Worm (Caenorhabditis elegans) whole organism, L2 larva: ENCODE results near the gene imph-1.

ENCODE experiments used
- C34F6.9 ChIP-seq: fragments of 150-350 bp; optimal IDR thresholded peaks from 2 replicates; lab custom pipeline; 2014; ENCODE audit warnings: missing biosample characterization, missing genetic modification characterization
- F13H6.1 ChIP-seq: sonication (generic microtip); optimal IDR thresholded peaks from 2 replicates; lab custom pipeline; 2016; ENCODE audit warnings: missing genetic modification characterization, missing compliant biosample characterization
- Y55F3AM.14 ChIP-seq: fragments of 200-800 bp; sonication (Bioruptor generic); optimal IDR thresholded peaks from 2 replicates; lab custom pipeline; 2018; ENCODE audit warnings: mild to moderate bottlenecking, missing genetic modification characterization, missing compliant biosample characterization
- ZK546.5 ChIP-seq: sonication (generic microtip); optimal IDR thresholded peaks from 2 replicates; lab custom pipeline; 2017; ENCODE audit warnings: missing biosample characterization, missing genetic modification characterization
- alr-1 ChIP-seq: fragments of 150-350 bp; optimal IDR thresholded peaks from 2 replicates; lab custom pipeline; 2014; ENCODE audit warnings: missing biosample characterization, missing genetic modification characterization
- aly-2 ChIP-seq: fragments of 150-350 bp; optimal IDR thresholded peaks from 2 replicates; lab custom pipeline; 2014; ENCODE audit warnings: missing biosample characterization, missing genetic modification characterization
- blmp-1 ChIP-seq: sonication (generic microtip); optimal IDR thresholded peaks from 2 replicates; lab custom pipeline; 2017; ENCODE audit warnings: missing genetic modification characterization, mild to moderate bottlenecking, missing compliant biosample characterization, antibody characterized with exemption, moderate library complexity; ENCODE audit not compliant: insufficient read depth
- ceh-82 ChIP-seq: fragments of 150-350 bp; optimal IDR thresholded peaks from 2 replicates; lab custom pipeline; 2014; ENCODE audit warnings: missing biosample characterization, missing genetic modification characterization
- crh-2 ChIP-seq: sonication (generic microtip); optimal IDR thresholded peaks from 2 replicates; lab custom pipeline; 2017; ENCODE audit warnings: missing biosample characterization, missing genetic modification characterization
- egl-27 ChIP-seq: sonication (generic microtip); optimal IDR thresholded peaks from 3 replicates; lab custom pipeline; 2017; ENCODE audit warnings: missing biosample characterization, missing genetic modification reagents, missing genetic modification characterization
- elt-3 ChIP-seq: sonication (generic microtip); optimal IDR thresholded peaks from 2 replicates; lab custom pipeline; 2017; ENCODE audit warnings: missing biosample characterization, missing genetic modification characterization
- fos-1 ChIP-seq: fragments of 150-350 bp; optimal IDR thresholded peaks from 2 replicates; lab custom pipeline; 2014; ENCODE audit warnings: missing biosample characterization, missing genetic modification characterization
- gmeb-1 ChIP-seq: fragments of 150-350 bp; optimal IDR thresholded peaks from 2 replicates; lab custom pipeline; 2014; ENCODE audit warnings: missing biosample characterization, missing genetic modification characterization
- lin-11 ChIP-seq: fragments of 150-350 bp; sonication (generic microtip); optimal IDR thresholded peaks from 2 replicates; lab custom pipeline; 2014; ENCODE audit warnings: missing biosample characterization, missing genetic modification characterization, inconsistent platforms, mixed read lengths
- lin-39 ChIP-seq: fragments of 150-350 bp; optimal IDR thresholded peaks from 2 replicates; lab custom pipeline; 2014; ENCODE audit warnings: missing biosample characterization, missing genetic modification reagents, missing genetic modification characterization
- lsy-2 ChIP-seq, 2 experiments: fragments of 150-350 bp in 1 of 2; sonication (generic microtip) in 1 of 2; optimal IDR thresholded peaks; 2 replicates each; lab custom pipeline; 2014 to 2017; ENCODE audit warnings: missing biosample characterization in 2 of 2, missing genetic modification characterization in 2 of 2
- mbf-1 ChIP-seq: sonication (generic microtip); optimal IDR thresholded peaks from 2 replicates; lab custom pipeline; 2017; ENCODE audit warnings: missing biosample characterization, missing genetic modification characterization
- nhr-10 ChIP-seq: sonication (generic microtip); optimal IDR thresholded peaks from 2 replicates; lab custom pipeline; 2017; ENCODE audit warnings: missing biosample characterization, missing genetic modification characterization
- nhr-11 ChIP-seq: fragments of 150-350 bp; optimal IDR thresholded peaks from 2 replicates; lab custom pipeline; 2014; ENCODE audit warnings: missing biosample characterization, missing genetic modification characterization
- nhr-129 ChIP-seq: fragments of 150-350 bp; optimal IDR thresholded peaks from 2 replicates; lab custom pipeline; 2014; ENCODE audit warnings: missing biosample characterization, missing genetic modification characterization
- nhr-21 ChIP-seq: fragments of 150-350 bp; optimal IDR thresholded peaks from 2 replicates; lab custom pipeline; 2014; ENCODE audit warnings: missing biosample characterization, missing genetic modification characterization
- nhr-23 ChIP-seq: fragments of 150-350 bp; optimal IDR thresholded peaks from 2 replicates; lab custom pipeline; 2014; ENCODE audit warnings: missing biosample characterization, missing genetic modification reagents, missing genetic modification characterization
- nhr-25 ChIP-seq: fragments of 150-350 bp; sonication (generic microtip); optimal IDR thresholded peaks from 3 replicates; lab custom pipeline; 2014; ENCODE audit warnings: missing biosample characterization, missing genetic modification characterization
- nhr-6 ChIP-seq: fragments of 150-350 bp; optimal IDR thresholded peaks from 2 replicates; lab custom pipeline; 2014; ENCODE audit warnings: missing biosample characterization, missing genetic modification characterization
- peb-1 ChIP-seq: fragments of 150-350 bp; optimal IDR thresholded peaks from 2 replicates; lab custom pipeline; 2014; ENCODE audit warnings: missing biosample characterization, missing genetic modification characterization
- sem-4 ChIP-seq: fragments of 150-350 bp; optimal IDR thresholded peaks from 2 replicates; lab custom pipeline; 2014; ENCODE audit warnings: missing biosample characterization, missing genetic modification reagents, missing genetic modification characterization
- sma-3 ChIP-seq: sonication (generic microtip); optimal IDR thresholded peaks from 2 replicates; lab custom pipeline; 2016; ENCODE audit warnings: missing genetic modification reagents, missing genetic modification characterization, missing compliant biosample characterization
- sma-9 ChIP-seq, 2 experiments: fragments of 150-350 bp in 1 of 2; sonication (generic microtip) in 1 of 2; optimal IDR thresholded peaks; 2 replicates each; lab custom pipeline; 2014 to 2016; ENCODE audit warnings: missing genetic modification characterization in 2 of 2, mild to moderate bottlenecking in 1 of 2, missing biosample characterization in 1 of 2, missing compliant biosample characterization in 1 of 2, missing genetic modification reagents in 1 of 2, moderate library complexity in 1 of 2
- snpc-4 ChIP-seq: fragments of 150-350 bp; optimal IDR thresholded peaks from 2 replicates; lab custom pipeline; 2014; ENCODE audit warnings: missing biosample characterization, missing genetic modification characterization
- unc-39 ChIP-seq: fragments of 150-350 bp; optimal IDR thresholded peaks from 2 replicates; lab custom pipeline; 2014; ENCODE audit warnings: missing biosample characterization, missing genetic modification characterization
- unc-55 ChIP-seq: fragments of 150-350 bp; sonication (generic microtip); optimal IDR thresholded peaks from 3 replicates; lab custom pipeline; 2014; ENCODE audit warnings: missing biosample characterization, missing genetic modification reagents, missing genetic modification characterization
- unc-62 ChIP-seq: fragments of 150-350 bp; optimal IDR thresholded peaks from 2 replicates; lab custom pipeline; 2014; ENCODE audit warnings: missing biosample characterization, missing genetic modification reagents, missing genetic modification characterization
- zag-1 ChIP-seq: fragments of 150-350 bp; optimal IDR thresholded peaks from 2 replicates; lab custom pipeline; 2014; ENCODE audit warnings: missing biosample characterization, missing genetic modification characterization
- ztf-1 ChIP-seq: fragments of 200-800 bp; sonication (Bioruptor generic); conservative IDR thresholded peaks from 2 replicates; pipeline ENCODE4 v1.3.6; 2022; ENCODE audit warnings: missing genetic modification characterization, missing compliant biosample characterization
- ztf-11 ChIP-seq: sonication (generic microtip); optimal IDR thresholded peaks from 2 replicates; lab custom pipeline; 2017; ENCODE audit warnings: missing biosample characterization, missing genetic modification characterization
- ztf-4 ChIP-seq: fragments of 150-350 bp; optimal IDR thresholded peaks from 2 replicates; lab custom pipeline; 2014; ENCODE audit warnings: missing biosample characterization, missing genetic modification characterization

imph-1 gene

ce11 chrIII:4515173-4515572, 38.2 kb upstream of the imph-1 start:
- TF ChIP-seq lsy-2 (tag; optimal IDR thresholded peaks at IDR 0.05; lab: Kevin White, UChicago), result no peak
- TF ChIP-seq unc-39 (tag; lab: Kevin White, UChicago), result no peak
- no peak for TF ChIP-seq nhr-10 (tag; lab: Kevin White, UChicago)
- TF ChIP-seq snpc-4 (tag; lab: Kevin White, UChicago), result no peak
- TF ChIP-seq Y55F3AM.14 (GFP tag; lab: Kevin White, UChicago), result no peak
- TF ChIP-seq nhr-6 (tag; lab: Kevin White, UChicago), result no peak
- TF ChIP-seq aly-2 (tag; lab: Kevin White, UChicago), result no peak
- no peak for TF ChIP-seq nhr-23 (tag; lab: Kevin White, UChicago)
- no peak for TF ChIP-seq nhr-11 (tag; lab: Kevin White, UChicago)
- TF ChIP-seq ztf-4, result no peak
- no peak for TF ChIP-seq egl-27 (tag; lab: Kevin White, UChicago)

ce11 chrIII:4517781-4518180, 35.6 kb upstream of the imph-1 start:
- no peak for TF ChIP-seq sem-4 (tag; lab: Kevin White, UChicago)
- no peak for TF ChIP-seq zag-1
- no peak for TF ChIP-seq alr-1 (tag; lab: Kevin White, UChicago)
- no peak for TF ChIP-seq unc-62 (GFP tag; lab: Kevin White, UChicago)
- TF ChIP-seq peb-1, result no peak
- no peak for TF ChIP-seq ceh-82 (tag; lab: Kevin White, UChicago)
- no peak for TF ChIP-seq aly-2 (tag; lab: Kevin White, UChicago)
- no peak for TF ChIP-seq gmeb-1 (tag; lab: Kevin White, UChicago)
- no peak for TF ChIP-seq lsy-2 (tag; optimal IDR thresholded peaks at IDR 0.05; lab: Kevin White, UChicago)
- no peak for TF ChIP-seq ztf-4
- no peak for TF ChIP-seq ztf-11 (tag; lab: Kevin White, UChicago)
- TF ChIP-seq unc-39 (tag; lab: Kevin White, UChicago), result no peak
- TF ChIP-seq nhr-25 (tag; lab: Kevin White, UChicago), result no peak
- TF ChIP-seq ztf-1, result no peak
- no peak for TF ChIP-seq nhr-11 (tag; lab: Kevin White, UChicago)
- TF ChIP-seq nhr-129 (tag; lab: Kevin White, UChicago), result no peak

ce11 chrIII:4519410-4519809, 34.0 kb upstream of the imph-1 start:
- no peak for TF ChIP-seq nhr-11 (tag; lab: Kevin White, UChicago)
- TF ChIP-seq sma-9 (GFP tag; optimal IDR thresholded peaks at IDR 0.05; lab: Kevin White, UChicago), result no peak
- TF ChIP-seq sma-9 (tag; optimal IDR thresholded peaks at IDR 0.05; lab: Kevin White, UChicago), result no peak
- TF ChIP-seq lin-39 (tag; lab: Kevin White, UChicago), result no peak
- TF ChIP-seq lsy-2 (tag; optimal IDR thresholded peaks at IDR 0.05; lab: Kevin White, UChicago), result no peak
- TF ChIP-seq ztf-1, result no peak
- no peak for TF ChIP-seq blmp-1 (tag; lab: Kevin White, UChicago)
- no peak for TF ChIP-seq crh-2 (tag; lab: Kevin White, UChicago)
- TF ChIP-seq fos-1 (tag; lab: Kevin White, UChicago), result no peak
- no peak for TF ChIP-seq egl-27 (tag; lab: Kevin White, UChicago)
- TF ChIP-seq snpc-4 (tag; lab: Kevin White, UChicago), result no peak
- TF ChIP-seq zag-1, result no peak
- TF ChIP-seq nhr-23 (tag; lab: Kevin White, UChicago), result no peak
- TF ChIP-seq nhr-129 (tag; lab: Kevin White, UChicago), result no peak
- TF ChIP-seq unc-55 (GFP tag; lab: Kevin White, UChicago), result no peak
- no peak for TF ChIP-seq gmeb-1 (tag; lab: Kevin White, UChicago)
- no peak for TF ChIP-seq nhr-10 (tag; lab: Kevin White, UChicago)
- TF ChIP-seq mbf-1 (tag; lab: Kevin White, UChicago), result no peak
- TF ChIP-seq unc-39 (tag; lab: Kevin White, UChicago), result no peak

- TF ChIP-seq lin-11, result no peak
- no peak for TF ChIP-seq ztf-11 (tag; lab: Kevin White, UChicago)
- no peak for TF ChIP-seq nhr-129 (tag; lab: Kevin White, UChicago)
- no peak for TF ChIP-seq lin-39 (tag; lab: Kevin White, UChicago)
- TF ChIP-seq sma-3 (GFP tag; lab: Kevin White, UChicago), result no peak
- TF ChIP-seq nhr-21 (tag; lab: Kevin White, UChicago), result no peak
- TF ChIP-seq gmeb-1 (tag; lab: Kevin White, UChicago), result no peak
- TF ChIP-seq ceh-82 (tag; lab: Kevin White, UChicago), result no peak
- TF ChIP-seq nhr-10 (tag; lab: Kevin White, UChicago), result no peak
- TF ChIP-seq sem-4 (tag; lab: Kevin White, UChicago), result no peak
- no peak for TF ChIP-seq ztf-1
- no peak for TF ChIP-seq elt-3 (tag; lab: Kevin White, UChicago)
- no peak for TF ChIP-seq C34F6.9 (tag; lab: Kevin White, UChicago)
- TF ChIP-seq nhr-25 (tag; lab: Kevin White, UChicago), result no peak
- no peak for TF ChIP-seq zag-1
- TF ChIP-seq ZK546.5 (tag; lab: Kevin White, UChicago), result no peak
- no peak for TF ChIP-seq lsy-2 (tag; optimal IDR thresholded peaks at IDR 0.05; lab: Kevin White, UChicago)
- no peak for TF ChIP-seq aly-2 (tag; lab: Kevin White, UChicago)
- no peak for TF ChIP-seq F13H6.1 (tag; lab: Kevin White, UChicago)
- TF ChIP-seq unc-39 (tag; lab: Kevin White, UChicago), result no peak
These were observed 33.4 kb upstream of the imph-1 start, which contains the start of gene cdh-4 for ce11 chrIII:4520057-4520456. TSS of gene cdh-4 (plus strand) at chrIII:4520357.
